Worm (Caenorhabditis elegans) whole organism, mixed stage, embryonic: ENCODE data around the gene C18G1.8.

Experiments used
- M03D4.4 ChIP-seq: sonication (generic microtip); optimal IDR thresholded peaks from 2 replicates; lab custom pipeline; 2017; ENCODE audit warnings: mild to moderate bottlenecking, missing genetic modification characterization, missing compliant biosample characterization
- bed-3 ChIP-seq: fragments of 200-800 bp; sonication (Bioruptor generic); optimal IDR thresholded peaks from 3 replicates; lab custom pipeline; 2018; ENCODE audit warnings: mild to moderate bottlenecking, missing genetic modification characterization, moderate library complexity, missing compliant biosample characterization
- blmp-1 ChIP-seq: fragments of 150-350 bp; optimal IDR thresholded peaks from 2 replicates; lab custom pipeline; 2014; ENCODE audit warnings: missing biosample characterization, missing genetic modification characterization
- ceh-39 ChIP-seq: fragments of 150-350 bp; optimal IDR thresholded peaks from 2 replicates; lab custom pipeline; 2014; ENCODE audit warnings: missing biosample characterization, missing genetic modification characterization
- ceh-43 ChIP-seq: fragments of 200-800 bp; sonication (Bioruptor generic); optimal IDR thresholded peaks from 2 replicates; lab custom pipeline; 2018; ENCODE audit warnings: mild to moderate bottlenecking, missing genetic modification characterization, moderate library complexity, missing compliant biosample characterization
- ceh-83 ChIP-seq: fragments of 200-800 bp; sonication (Bioruptor generic); optimal IDR thresholded peaks from 2 replicates; lab custom pipeline; 2018; ENCODE audit warnings: mild to moderate bottlenecking, missing genetic modification characterization, missing compliant biosample characterization
- ces-1 ChIP-seq: fragments of 150-350 bp; optimal IDR thresholded peaks from 2 replicates; lab custom pipeline; 2014; ENCODE audit warnings: missing biosample characterization, missing genetic modification reagents, missing genetic modification characterization
- cnd-1 ChIP-seq: fragments of 200-800 bp; sonication (Bioruptor generic); optimal IDR thresholded peaks from 2 replicates; lab custom pipeline; 2018; ENCODE audit warnings: mild to moderate bottlenecking, missing genetic modification characterization, missing compliant biosample characterization
- drap-1 ChIP-seq: fragments of 200-800 bp; sonication (Bioruptor generic); optimal IDR thresholded peaks from 3 replicates; lab custom pipeline; 2018; ENCODE audit warnings: mild to moderate bottlenecking, missing genetic modification characterization, missing compliant biosample characterization
- elt-1 ChIP-seq: sonication (generic microtip); optimal IDR thresholded peaks from 2 replicates; lab custom pipeline; 2017; ENCODE audit warnings: missing genetic modification characterization, mild to moderate bottlenecking, missing compliant biosample characterization, antibody characterized with exemption, moderate library complexity, borderline replicate concordance; ENCODE audit not compliant: insufficient read depth
- elt-3 ChIP-seq: fragments of 150-350 bp; optimal IDR thresholded peaks from 2 replicates; lab custom pipeline; 2014; ENCODE audit warnings: missing biosample characterization, missing genetic modification characterization
- flh-1 ChIP-seq: fragments of 200-800 bp; sonication (Bioruptor generic); optimal IDR thresholded peaks from 2 replicates; lab custom pipeline; 2018; ENCODE audit warnings: mild to moderate bottlenecking, missing genetic modification characterization, moderate library complexity, missing compliant biosample characterization
- ham-2 ChIP-seq: fragments of 200-800 bp; sonication (Bioruptor generic); optimal IDR thresholded peaks from 2 replicates; lab custom pipeline; 2018; ENCODE audit warnings: mild to moderate bottlenecking, missing genetic modification characterization, missing compliant biosample characterization
- hlh-1 ChIP-seq: fragments of 150-350 bp; optimal IDR thresholded peaks from 2 replicates; lab custom pipeline; 2014; ENCODE audit warnings: missing biosample characterization, missing genetic modification reagents, missing genetic modification characterization
- lin-13 ChIP-seq: fragments of 150-350 bp; optimal IDR thresholded peaks from 2 replicates; lab custom pipeline; 2014; ENCODE audit warnings: missing biosample characterization, missing genetic modification characterization
- lin-32 ChIP-seq: fragments of 200-800 bp; sonication (Bioruptor generic); optimal IDR thresholded peaks from 2 replicates; lab custom pipeline; 2018; ENCODE audit warnings: mild to moderate bottlenecking, missing genetic modification characterization, missing compliant biosample characterization
- lsy-2 ChIP-seq: fragments of 150-350 bp; optimal IDR thresholded peaks from 2 replicates; lab custom pipeline; 2014; ENCODE audit warnings: missing biosample characterization, missing genetic modification characterization
- mab-5 ChIP-seq: fragments of 150-350 bp; optimal IDR thresholded peaks from 2 replicates; lab custom pipeline; 2014; ENCODE audit warnings: missing biosample characterization, missing genetic modification characterization
- mep-1 ChIP-seq: fragments of 150-350 bp; optimal IDR thresholded peaks from 2 replicates; lab custom pipeline; 2017; ENCODE audit warnings: missing biosample characterization, missing genetic modification reagents, missing genetic modification characterization, inconsistent platforms
- mls-2 ChIP-seq: sonication (generic microtip); optimal IDR thresholded peaks from 2 replicates; lab custom pipeline; 2016; ENCODE audit warnings: mild to moderate bottlenecking, missing genetic modification characterization, moderate library complexity, missing compliant biosample characterization
- nhr-2 ChIP-seq: fragments of 150-350 bp; optimal IDR thresholded peaks from 2 replicates; lab custom pipeline; 2014; ENCODE audit warnings: missing biosample characterization, missing genetic modification characterization
- nhr-237 ChIP-seq: fragments of 150-350 bp; optimal IDR thresholded peaks from 2 replicates; lab custom pipeline; 2014; ENCODE audit warnings: missing biosample characterization, missing genetic modification characterization
- pha-4 ChIP-seq: fragments of 150-350 bp; optimal IDR thresholded peaks from 2 replicates; lab custom pipeline; 2018; ENCODE audit warnings: missing biosample characterization, missing genetic modification reagents, missing genetic modification characterization
- sem-2 ChIP-seq: fragments of 200-800 bp; sonication (Bioruptor generic); optimal IDR thresholded peaks from 2 replicates; lab custom pipeline; 2018; ENCODE audit warnings: mild to moderate bottlenecking, missing genetic modification characterization, missing compliant biosample characterization
- snpc-4 ChIP-seq: fragments of 150-350 bp; optimal IDR thresholded peaks from 2 replicates; lab custom pipeline; 2014; ENCODE audit warnings: missing biosample characterization, missing genetic modification characterization
- sptf-1 ChIP-seq: sonication (generic microtip); optimal IDR thresholded peaks from 2 replicates; lab custom pipeline; 2017; ENCODE audit warnings: mild to moderate bottlenecking, missing genetic modification characterization, moderate library complexity, missing compliant biosample characterization
- tbx-8 ChIP-seq: fragments of 200-800 bp; sonication (Bioruptor generic); optimal IDR thresholded peaks from 2 replicates; lab custom pipeline; 2018; ENCODE audit warnings: mild to moderate bottlenecking, missing genetic modification characterization, moderate library complexity, missing compliant biosample characterization
- unc-120 ChIP-seq: sonication (generic microtip); optimal IDR thresholded peaks from 2 replicates; lab custom pipeline; 2017; ENCODE audit warnings: missing genetic modification characterization, missing compliant biosample characterization; ENCODE audit not compliant: poor library complexity, severe bottlenecking
- unc-39 ChIP-seq: fragments of 150-350 bp; optimal IDR thresholded peaks from 2 replicates; lab custom pipeline; 2014; ENCODE audit warnings: missing biosample characterization, missing genetic modification characterization
- unc-62 ChIP-seq: fragments of 150-350 bp; optimal IDR thresholded peaks from 2 replicates; lab custom pipeline; 2014; ENCODE audit warnings: missing biosample characterization, missing genetic modification reagents, missing genetic modification characterization
- zip-8 ChIP-seq: fragments of 150-350 bp; optimal IDR thresholded peaks from 2 replicates; lab custom pipeline; 2014; ENCODE audit warnings: missing biosample characterization, missing genetic modification characterization
- ztf-11 ChIP-seq: fragments of 150-350 bp; optimal IDR thresholded peaks from 2 replicates; lab custom pipeline; 2014; ENCODE audit warnings: missing biosample characterization, missing genetic modification characterization

Gene C18G1.8

DNA sequence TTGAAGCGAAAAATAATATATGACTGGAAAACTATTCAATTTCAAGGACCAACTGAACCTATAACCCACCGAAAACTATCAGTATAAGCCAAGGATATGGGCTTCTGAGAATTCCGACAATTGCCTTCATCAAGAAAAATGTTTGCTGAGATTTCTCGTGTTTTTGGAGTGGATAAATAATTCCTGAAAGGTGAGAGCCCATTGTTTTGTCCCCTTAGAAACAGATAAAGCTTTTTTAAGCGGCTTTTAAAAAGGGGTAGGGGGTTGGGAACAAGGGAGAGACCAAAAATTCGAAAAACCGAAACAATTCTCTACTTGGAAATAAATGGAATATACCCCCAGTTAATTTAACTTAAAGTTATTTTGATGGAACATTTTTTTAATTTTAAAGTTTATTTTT is at the start of gene C18G1.8:
C18G1.8 (minus strand) TSS at position 101 of the 400 bp plus-strand sequence.
- TF ChIP-seq ces-1 (GFP tag; lab: Kevin White, UChicago) (no peak), pha-4 (tag; lab: Kevin White, UChicago) (no peak), unc-62 (GFP tag; lab: Kevin White, UChicago) (no peak), zip-8 (tag; lab: Kevin White, UChicago) (no peak), mls-2 (no peak), hlh-1 (tag; lab: Kevin White, UChicago) (no peak), lin-32 (GFP tag; lab: Kevin White, UChicago) (no peak), drap-1 (GFP tag; lab: Kevin White, UChicago) (no peak), snpc-4 (tag; lab: Kevin White, UChicago) (no peak), sptf-1 (tag; lab: Kevin White, UChicago) (no peak), flh-1 (GFP tag; lab: Kevin White, UChicago) (no peak), mep-1 (tag; lab: Kevin White, UChicago) (no peak), sem-2 (GFP tag; lab: Kevin White, UChicago) (no peak), tbx-8 (GFP tag; lab: Kevin White, UChicago) (no peak), blmp-1 (tag; lab: Kevin White, UChicago) (no peak), ceh-43 (GFP tag; lab: Kevin White, UChicago) (no peak), cnd-1 (tag; lab: Kevin White, UChicago) (no peak), lsy-2 (no peak), unc-39 (no peak)

DNA sequence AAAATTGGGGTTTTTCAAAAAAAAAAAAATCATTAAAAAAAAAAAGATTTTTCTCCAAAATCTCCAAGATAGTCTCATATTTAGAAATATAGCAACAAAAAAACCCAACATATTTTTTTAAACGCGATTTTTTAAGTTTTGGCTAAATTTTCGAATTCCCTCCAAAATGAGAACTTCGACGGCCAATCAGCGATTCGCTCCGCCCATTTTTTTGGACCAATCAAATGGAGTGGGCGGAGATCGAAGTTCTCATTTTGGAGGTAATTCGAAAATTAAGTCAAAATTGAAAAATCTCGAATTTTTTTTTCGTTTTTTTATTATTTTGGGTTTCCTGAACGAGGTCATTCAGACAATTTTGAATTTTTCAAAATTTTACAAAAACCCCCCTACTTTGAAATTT is 47.4 kb upstream of the C18G1.8 start:
- no peak for TF ChIP-seq flh-1 (GFP tag; lab: Kevin White, UChicago)
- no peak for TF ChIP-seq bed-3 (GFP tag; lab: Kevin White, UChicago)
- no peak for TF ChIP-seq lin-13 (tag; lab: Kevin White, UChicago)
- TF ChIP-seq nhr-237 = no peak
- no peak for TF ChIP-seq elt-1 (tag; lab: Kevin White, UChicago)
- TF ChIP-seq drap-1 (GFP tag; lab: Kevin White, UChicago) = no peak
- no peak for TF ChIP-seq ham-2 (GFP tag; lab: Kevin White, UChicago)
- TF ChIP-seq mep-1 (tag; lab: Kevin White, UChicago) = no peak
- no peak for TF ChIP-seq M03D4.4 (tag; lab: Kevin White, UChicago)
- TF ChIP-seq unc-62 (GFP tag; lab: Kevin White, UChicago) = no peak
- no peak for TF ChIP-seq pha-4 (tag; lab: Kevin White, UChicago)
- no peak for TF ChIP-seq ces-1 (GFP tag; lab: Kevin White, UChicago)
- TF ChIP-seq mls-2 = no peak
- TF ChIP-seq sem-2 (GFP tag; lab: Kevin White, UChicago) = no peak
- TF ChIP-seq, all 35 proteins: peak for 0

DNA sequence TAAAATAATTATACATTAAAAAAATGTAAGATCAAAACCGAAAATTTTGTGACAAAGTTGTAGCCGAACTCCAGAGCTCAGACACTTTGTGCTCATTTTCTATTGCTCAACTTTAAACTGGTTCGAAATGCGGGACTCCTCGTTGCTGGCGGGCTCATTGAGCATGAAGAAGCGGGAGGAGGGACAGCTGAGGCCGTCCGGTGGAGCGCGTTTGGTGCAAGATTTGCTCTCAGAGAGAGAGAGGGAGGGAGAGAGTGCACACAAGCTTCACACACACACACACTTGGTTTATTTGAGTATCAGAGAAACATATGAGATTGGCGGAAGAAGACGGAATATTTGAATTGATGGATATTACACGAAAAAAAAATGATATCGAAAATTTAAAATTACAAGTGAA is 44.3 kb upstream of the C18G1.8 start:
- TF ChIP-seq tbx-8 (GFP tag; lab: Kevin White, UChicago) (no peak), ceh-43 (GFP tag; lab: Kevin White, UChicago) (no peak), unc-62 (GFP tag; lab: Kevin White, UChicago) (no peak), snpc-4 (tag; lab: Kevin White, UChicago) (no peak), ceh-83 (GFP tag; lab: Kevin White, UChicago) (no peak), ces-1 (GFP tag; lab: Kevin White, UChicago) (peak; percentile 9), lsy-2 (peak; percentile 40), blmp-1 (tag; lab: Kevin White, UChicago) (no peak), mep-1 (tag; lab: Kevin White, UChicago) (peak; percentile 70), unc-39 (no peak), drap-1 (GFP tag; lab: Kevin White, UChicago) (peak; percentile 50), unc-120 (peak; percentile 19), pha-4 (tag; lab: Kevin White, UChicago) (peak; percentile 17), ceh-39 (tag; lab: Kevin White, UChicago) (no peak), hlh-1 (tag; lab: Kevin White, UChicago) (peak; percentile 89), lin-32 (GFP tag; lab: Kevin White, UChicago) (no peak), lin-13 (tag; lab: Kevin White, UChicago) (peak; percentile 56), M03D4.4 (tag; lab: Kevin White, UChicago) (peak; percentile 51), mls-2 (peak; percentile 25), mab-5 (tag; lab: Kevin White, UChicago) (no peak), nhr-2 (tag; lab: Kevin White, UChicago) (no peak), ztf-11 (no peak), sem-2 (GFP tag; lab: Kevin White, UChicago) (no peak), elt-3 (tag; lab: Kevin White, UChicago) (no peak), cnd-1 (tag; lab: Kevin White, UChicago) (peak; percentile 35)
